Fruit fly (Drosophila melanogaster) whole organism, embryonic: Measurements from ENCODE around the gene CG10286.

Experiments used
- Awh ChIP-seq: fragments of 200-800 bp; sonication (Bioruptor generic); IDR thresholded peaks from 2 replicates; pipeline ENCODE4, ENCODE4 v1.3.6; 2022; ENCODE audit warnings: missing biosample characterization, missing genetic modification characterization
- B-H2 ChIP-seq: fragments of 200-800 bp; sonication (Bioruptor generic); optimal IDR thresholded peaks from 2 replicates; lab custom pipeline; 2018; ENCODE audit warnings: missing biosample characterization, mild to moderate bottlenecking, missing genetic modification characterization
- CG10209 ChIP-seq: fragments of 200-800 bp; sonication (Bioruptor generic); optimal IDR thresholded peaks from 3 replicates; lab custom pipeline; 2017; ENCODE audit warnings: missing biosample characterization, mild to moderate bottlenecking, missing genetic modification characterization, missing genetic modification reagents
- CG11695 ChIP-seq: fragments of 200-800 bp; sonication (Bioruptor generic); IDR thresholded peaks from 3 replicates; pipeline ENCODE4 v1.3.6; 2022; ENCODE audit warnings: missing biosample characterization, missing genetic modification characterization
- CG12155 ChIP-seq: fragments of 200-800 bp; sonication (Bioruptor generic); optimal IDR thresholded peaks from 3 replicates; lab custom pipeline; 2016; ENCODE audit warnings: missing biosample characterization, missing genetic modification characterization
- CG1233 ChIP-seq: fragments of 200-800 bp; sonication (Bioruptor generic); optimal IDR thresholded peaks from 4 replicates; lab custom pipeline; 2018; ENCODE audit warnings: missing biosample characterization, mild to moderate bottlenecking, missing genetic modification characterization
- CG12744 ChIP-seq: fragments of 200-800 bp; sonication (Bioruptor generic); optimal IDR thresholded peaks from 2 replicates; lab custom pipeline; 2016; ENCODE audit warnings: missing biosample characterization, missing genetic modification characterization
- CG13296 ChIP-seq: fragments of 200-800 bp; sonication (Bioruptor generic); optimal IDR thresholded peaks from 3 replicates; lab custom pipeline; 2018; ENCODE audit warnings: missing biosample characterization, mild to moderate bottlenecking, missing genetic modification characterization
- CG13624 ChIP-seq: fragments of 200-800 bp; sonication (Bioruptor generic); optimal IDR thresholded peaks from 2 replicates; lab custom pipeline; 2016; ENCODE audit warnings: missing biosample characterization, missing genetic modification characterization
- CG14014 ChIP-seq: fragments of 200-800 bp; sonication (Bioruptor generic); IDR thresholded peaks from 2 replicates; pipeline ENCODE4 v1.3.6; 2022; ENCODE audit warnings: missing biosample characterization, missing genetic modification characterization
- CG15073 ChIP-seq: fragments of 200-800 bp; sonication (Bioruptor generic); optimal IDR thresholded peaks from 2 replicates; lab custom pipeline; 2016; ENCODE audit warnings: missing biosample characterization, missing genetic modification characterization
- CG15601 ChIP-seq: fragments of 200-800 bp; sonication (Bioruptor generic); optimal IDR thresholded peaks from 3 replicates; lab custom pipeline; 2019; ENCODE audit warnings: missing biosample characterization, mild to moderate bottlenecking, missing genetic modification characterization, moderate library complexity
- CG1602 ChIP-seq: fragments of 200-800 bp; sonication (Bioruptor generic); optimal IDR thresholded peaks from 3 replicates; lab custom pipeline; 2016; ENCODE audit warnings: missing biosample characterization, missing genetic modification characterization
- CG17328 ChIP-seq: fragments of 200-800 bp; sonication (Bioruptor generic); IDR thresholded peaks from 2 replicates; pipeline ENCODE4 v1.3.6; 2022; ENCODE audit warnings: missing biosample characterization, missing genetic modification characterization
- CG17361 ChIP-seq: fragments of 200-800 bp; sonication (Bioruptor generic); IDR thresholded peaks from 3 replicates; pipeline ENCODE4 v1.3.6; 2022; ENCODE audit warnings: missing biosample characterization, missing genetic modification characterization
- CG17612 ChIP-seq: fragments of 200-800 bp; sonication (Bioruptor generic); IDR thresholded peaks from 2 replicates; pipeline ENCODE4 v1.3.6; 2022; ENCODE audit warnings: missing biosample characterization, missing genetic modification characterization
- CG1792 ChIP-seq: fragments of 200-800 bp; sonication (Bioruptor generic); optimal IDR thresholded peaks from 2 replicates; lab custom pipeline; 2016; ENCODE audit warnings: missing biosample characterization, missing genetic modification characterization
- CG2712 ChIP-seq: fragments of 200-800 bp; optimal IDR thresholded peaks from 3 replicates; lab custom pipeline; 2019; ENCODE audit warnings: missing biosample characterization, mild to moderate bottlenecking, missing genetic modification characterization, moderate library complexity
- CG34376 ChIP-seq: fragments of 200-800 bp; sonication (Bioruptor generic); optimal IDR thresholded peaks from 2 replicates; lab custom pipeline; 2018; ENCODE audit warnings: missing biosample characterization, mild to moderate bottlenecking, missing genetic modification characterization
- CG3847 ChIP-seq: fragments of 200-800 bp; sonication (Bioruptor generic); IDR thresholded peaks from 2 replicates; pipeline ENCODE4 v1.3.6; 2022; ENCODE audit warnings: missing biosample characterization, missing genetic modification characterization
- CG4730 ChIP-seq: fragments of 200-800 bp; sonication (Bioruptor generic); IDR thresholded peaks from 2 replicates; pipeline ENCODE4 v1.3.6; 2022; ENCODE audit warnings: missing biosample characterization, missing genetic modification characterization
- CG5180 ChIP-seq: fragments of 200-800 bp; sonication (Bioruptor generic); optimal IDR thresholded peaks from 3 replicates; lab custom pipeline; 2017; ENCODE audit warnings: missing biosample characterization, missing genetic modification characterization, mild to moderate bottlenecking, moderate library complexity, missing genetic modification reagents
- CG8281 ChIP-seq: fragments of 200-800 bp; sonication (Bioruptor generic); optimal IDR thresholded peaks from 2 replicates; lab custom pipeline; 2018; ENCODE audit warnings: missing biosample characterization, mild to moderate bottlenecking, missing genetic modification characterization, moderate library complexity
- CG8388 ChIP-seq: fragments of 200-800 bp; sonication (Bioruptor generic); optimal IDR thresholded peaks from 2 replicates; lab custom pipeline; 2019; ENCODE audit warnings: missing biosample characterization, mild to moderate bottlenecking, missing genetic modification characterization, moderate library complexity
- CoRest ChIP-seq: fragments of 200-800 bp; sonication (Bioruptor generic); optimal IDR thresholded peaks from 3 replicates; lab custom pipeline; 2018; ENCODE audit warnings: missing biosample characterization, mild to moderate bottlenecking, missing genetic modification characterization, moderate library complexity
- E2f2 ChIP-seq: fragments of 200-800 bp; sonication (Bioruptor generic); IDR thresholded peaks from 2 replicates; pipeline ENCODE4 v1.3.6; 2022; ENCODE audit warnings: missing biosample characterization, missing genetic modification characterization
- Eip74EF ChIP-seq, 2 experiments: fragments of 200-800 bp in 1 of 2; fragments of >200 bp in 1 of 2; sonication (Bioruptor generic) in 1 of 2; optimal IDR thresholded peaks; 2 replicates each; lab custom pipeline; 2017 to 2019; ENCODE audit warnings: missing biosample characterization in 2 of 2, missing genetic modification characterization in 2 of 2, mild to moderate bottlenecking in 1 of 2, moderate library complexity in 1 of 2
- H2.0 ChIP-seq: fragments of 200-800 bp; sonication (Bioruptor generic); IDR thresholded peaks from 2 replicates; pipeline ENCODE4 v1.3.6; 2022; ENCODE audit warnings: missing biosample characterization, missing genetic modification characterization
- HmgZ ChIP-seq: fragments of 200-800 bp; sonication (Bioruptor generic); optimal IDR thresholded peaks from 2 replicates; lab custom pipeline; 2018; ENCODE audit warnings: missing biosample characterization, mild to moderate bottlenecking, missing genetic modification characterization
- Hr78 ChIP-seq, 2 experiments: fragments of 200-800 bp in 1 of 2; fragments of >200 bp in 1 of 2; sonication (Bioruptor generic) in 1 of 2; optimal IDR thresholded peaks; 2 replicates each; lab custom pipeline; 2017 to 2019; ENCODE audit warnings: missing biosample characterization in 2 of 2, missing genetic modification characterization in 2 of 2, mild to moderate bottlenecking in 1 of 2, moderate library complexity in 1 of 2
- Lim3 ChIP-seq: fragments of 200-800 bp; sonication (Bioruptor generic); IDR thresholded peaks from 2 replicates; pipeline ENCODE4 v1.3.6; 2022; ENCODE audit warnings: missing biosample characterization, missing genetic modification characterization
- MBD-R2 ChIP-seq: fragments of 200-800 bp; sonication (Bioruptor generic); IDR thresholded peaks from 2 replicates; pipeline ENCODE4 v1.3.6; 2022; ENCODE audit warnings: missing biosample characterization, missing genetic modification characterization
- NK7.1 ChIP-seq: fragments of 200-800 bp; sonication (Bioruptor generic); optimal IDR thresholded peaks from 3 replicates; lab custom pipeline; 2016; ENCODE audit warnings: missing biosample characterization, missing genetic modification characterization
- Rx ChIP-seq: fragments of 200-800 bp; sonication (Bioruptor generic); IDR thresholded peaks from 2 replicates; pipeline ENCODE4 v1.3.6; 2022; ENCODE audit warnings: missing biosample characterization, missing genetic modification characterization
- Ssrp ChIP-seq: fragments of 200-800 bp; sonication (Bioruptor generic); optimal IDR thresholded peaks from 2 replicates; lab custom pipeline; 2018; ENCODE audit warnings: missing biosample characterization, mild to moderate bottlenecking, missing genetic modification characterization, moderate library complexity
- ab ChIP-seq: fragments of 200-800 bp; sonication (Bioruptor generic); optimal IDR thresholded peaks from 2 replicates; lab custom pipeline; 2016; ENCODE audit warnings: missing biosample characterization, missing genetic modification characterization
- ato ChIP-seq: fragments of 200-800 bp; sonication (Bioruptor generic); IDR thresholded peaks from 2 replicates; pipeline ENCODE4 v1.3.6; 2022; ENCODE audit warnings: missing biosample characterization, missing genetic modification characterization; ENCODE audit not compliant: partially characterized antibody
- chn ChIP-seq: fragments of 200-800 bp; sonication (Bioruptor generic); optimal IDR thresholded peaks from 2 replicates; lab custom pipeline; 2016; ENCODE audit warnings: missing biosample characterization, missing genetic modification characterization
- fd64A ChIP-seq: fragments of 200-800 bp; sonication (Bioruptor generic); optimal IDR thresholded peaks from 3 replicates; lab custom pipeline; 2018; ENCODE audit warnings: missing biosample characterization, mild to moderate bottlenecking, missing genetic modification characterization
- gce ChIP-seq: fragments of 200-800 bp; sonication (Bioruptor generic); IDR thresholded peaks from 3 replicates; pipeline ENCODE4 v1.3.6; 2022; ENCODE audit warnings: missing biosample characterization, missing genetic modification characterization
- gem ChIP-seq: fragments of 200-800 bp; sonication (Bioruptor generic); optimal IDR thresholded peaks from 2 replicates; lab custom pipeline; 2019; ENCODE audit warnings: missing biosample characterization, mild to moderate bottlenecking, missing genetic modification characterization, moderate library complexity
- kay ChIP-seq: fragments of 200-800 bp; sonication (Bioruptor generic); optimal IDR thresholded peaks from 2 replicates; lab custom pipeline; 2016; ENCODE audit warnings: missing biosample characterization, missing genetic modification characterization
- mld ChIP-seq: fragments of 200-800 bp; sonication (Bioruptor generic); IDR thresholded peaks from 3 replicates; pipeline ENCODE4 v1.3.6; 2022; ENCODE audit warnings: missing biosample characterization, missing genetic modification characterization; ENCODE audit not compliant: partially characterized antibody
- otp ChIP-seq: fragments of 200-800 bp; sonication (Bioruptor generic); IDR thresholded peaks from 3 replicates; pipeline ENCODE4, ENCODE4 v1.3.6; 2022; ENCODE audit warnings: missing biosample characterization, missing genetic modification characterization
- psq ChIP-seq: fragments of 200-800 bp; sonication (Bioruptor generic); optimal IDR thresholded peaks from 2 replicates; lab custom pipeline; 2017; ENCODE audit warnings: missing biosample characterization, missing genetic modification characterization
- pzg ChIP-seq: fragments of 200-800 bp; sonication (Bioruptor generic); optimal IDR thresholded peaks from 3 replicates; lab custom pipeline; 2018; ENCODE audit warnings: missing biosample characterization, mild to moderate bottlenecking, missing genetic modification characterization, moderate library complexity
- so ChIP-seq: fragments of 200-800 bp; sonication (Bioruptor generic); IDR thresholded peaks from 3 replicates; pipeline ENCODE4 v1.3.6; 2022; ENCODE audit warnings: missing biosample characterization, missing genetic modification characterization
- tx ChIP-seq: fragments of 200-800 bp; sonication (Bioruptor generic); optimal IDR thresholded peaks from 2 replicates; lab custom pipeline; 2016; ENCODE audit warnings: missing biosample characterization, missing genetic modification characterization

The CG10286 gene

DNA sequence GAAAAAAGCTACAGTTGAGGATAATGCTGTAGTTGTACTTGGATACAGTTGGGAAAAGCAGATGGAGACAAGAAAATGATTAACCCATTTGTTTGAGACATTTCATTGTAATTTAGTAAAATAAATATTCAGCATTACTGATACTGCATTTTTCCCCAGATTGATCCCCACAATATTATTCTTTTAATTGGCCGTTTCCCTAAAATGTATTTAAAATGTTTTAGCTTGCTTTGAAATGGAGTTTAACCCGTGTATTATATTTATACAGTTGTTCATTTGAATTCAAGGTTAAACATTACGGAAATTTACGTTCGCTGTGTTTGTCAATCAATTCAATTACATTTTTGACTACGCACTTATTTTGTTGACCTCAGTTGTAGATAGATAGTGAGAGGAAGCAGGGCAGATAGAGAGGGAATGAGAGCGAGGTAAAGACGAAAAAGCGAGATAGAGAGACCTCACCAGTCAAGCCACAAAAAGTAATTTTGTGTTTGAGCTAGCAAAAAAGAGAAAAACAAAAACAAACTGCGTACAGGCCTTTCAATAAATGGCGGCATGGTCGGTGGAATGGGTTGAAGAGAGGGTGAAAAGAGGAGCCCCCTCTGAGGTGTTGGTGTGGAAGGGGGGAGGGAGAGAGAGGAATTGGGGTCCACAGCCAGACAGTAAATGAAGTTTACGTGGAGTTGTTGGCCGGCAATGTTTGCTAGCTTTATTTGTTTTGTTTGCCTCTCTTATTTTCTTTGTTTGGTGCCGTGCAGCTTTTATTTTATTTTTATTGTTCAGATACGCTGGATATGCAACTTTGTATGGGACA is 41.9 kb downstream of the CG10286 start (continued):
- TF ChIP-seq CG15073 (GFP tag; lab: Kevin White, UChicago) (peak; percentile 62), ab (GFP tag; lab: Kevin White, UChicago) (no peak), kay (GFP tag; lab: Kevin White, UChicago) (peak; percentile 78), CG14014 (GFP tag; lab: Robert Waterston, UW) (peak; percentile 71), gem (peak; percentile 94), CG13624 (GFP tag; lab: Kevin White, UChicago) (peak; percentile 87), CG1233 (GFP tag; lab: Kevin White, UChicago) (peak; percentile 88), NK7.1 (GFP tag; lab: Kevin White, UChicago) (peak; percentile 73), Hr78 (GFP tag; optimal IDR thresholded peaks at IDR 0.05; lab: Kevin White, UChicago) (peak in 1 of 2 experiments; percentile 88), CG4730 (peak; percentile 50; the same call in 1 of the 2 replicates), pzg (GFP tag; lab: Kevin White, UChicago) (no peak), CG10209 (GFP tag; lab: Kevin White, UChicago) (peak; percentile 88), CG1602 (GFP tag; lab: Kevin White, UChicago) (peak; percentile 82), CG12155 (GFP tag; lab: Kevin White, UChicago) (peak; percentile 83), CG17328 (peak; percentile 31), CG1792 (GFP tag; lab: Kevin White, UChicago) (peak; percentile 67), CG12744 (peak; percentile 65), otp (GFP tag; lab: Robert Waterston, UW) (0 out of 3 replicates have a peak, but pooled peaks have one; percentile 4), CG8388 (peak; percentile 85), CG5180 (GFP tag; lab: Kevin White, UChicago) (peak; percentile 77), CG34376 (GFP tag; lab: Kevin White, UChicago) (peak; percentile 84), CG17361 (peak; percentile 98), gce (peak; percentile 43; the same call in 1 of the 3 replicates), psq (GFP tag; lab: Kevin White, UChicago) (peak; percentile 51), CG13296 (peak; percentile 87), chn (peak; percentile 88), E2f2 (GFP tag; lab: Robert Waterston, UW) (peak; percentile 45), B-H2 (GFP tag; lab: Kevin White, UChicago) (peak; percentile 32), CG2712 (tag; lab: Kevin White, UChicago) (peak; percentile 90), H2.0 (peak; percentile 48), mld (no peak), Rx (GFP tag; lab: Robert Waterston, UW) (peak; percentile 40; the same call in 1 of the 2 replicates), CG3847 (GFP tag; lab: Robert Waterston, UW) (peak; percentile 57), fd64A (peak; percentile 62), Lim3 (GFP tag; lab: Robert Waterston, UW) (0 out of 2 replicates have a peak, but pooled peaks have one; percentile 43), so (peak; percentile 74; the same call in 2 of the 3 replicates), CG15601 (tag; lab: Kevin White, UChicago) (peak; percentile 84), CG8281 (tag; lab: Kevin White, UChicago) (peak; percentile 58), CoRest (tag; lab: Kevin White, UChicago) (peak; percentile 96), Ssrp (peak; percentile 92), HmgZ (tag; lab: Kevin White, UChicago) (peak; percentile 85), Eip74EF (GFP tag; optimal IDR thresholded peaks at IDR 0.05; lab: Kevin White, UChicago) (peak in 1 of 2 experiments; percentile 95), CG11695 (GFP tag; lab: Robert Waterston, UW) (peak; percentile 81), MBD-R2 (GFP tag; lab: Robert Waterston, UW) (no peak), CG17612 (peak; percentile 14; the same call in 1 of the 2 replicates), Awh (peak; percentile 61; the same call in 1 of the 2 replicates), ato (GFP tag; lab: Robert Waterston, UW) (no peak), tx (GFP tag; lab: Kevin White, UChicago) (peak; percentile 83)
